Fruit fly (Drosophila melanogaster): ENCODE measurements around the gene mRNA-cap.
A peak's percentile ranks its signal among the peaks of the same experiment; 100 is the strongest.

The mRNA-cap gene

DNA sequence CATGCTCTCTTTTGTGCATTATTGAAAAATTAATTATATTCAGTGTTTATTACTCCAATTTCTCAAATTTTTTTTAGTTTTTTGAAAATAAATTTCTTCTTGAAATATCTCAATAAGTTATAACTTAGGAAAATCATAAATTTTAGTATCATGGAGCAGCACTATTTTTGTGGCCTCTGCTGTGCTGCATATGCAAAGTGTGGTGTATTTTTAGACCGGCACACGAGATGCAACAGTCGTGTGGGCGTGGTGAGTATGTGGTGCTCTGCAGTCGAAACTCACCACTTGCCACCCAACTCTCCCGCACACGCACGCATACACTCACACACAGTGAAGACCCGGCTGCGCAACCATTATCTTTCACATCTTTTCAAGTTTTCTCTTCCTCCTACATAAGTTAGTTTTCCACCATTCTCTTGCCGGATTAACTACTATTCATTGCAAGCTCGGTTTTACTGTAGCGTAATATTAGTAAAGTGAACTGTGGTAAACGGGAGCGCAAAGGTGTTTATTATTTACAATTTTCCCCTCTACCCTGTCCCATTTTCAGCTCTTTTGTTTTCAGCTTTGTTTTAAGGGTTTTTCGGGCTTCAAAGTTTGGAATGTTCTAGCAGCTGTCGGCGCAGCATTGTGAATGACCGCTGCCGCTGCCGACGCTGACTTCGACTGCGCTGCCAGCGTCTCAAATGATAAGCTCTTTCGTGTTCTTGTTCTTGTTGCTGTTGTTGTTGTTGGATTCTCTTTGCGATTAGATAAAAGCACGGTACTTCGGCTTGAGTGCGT, 34.0 kb downstream of the mRNA-cap start (continued):
- peak; percentile 65 for TF ChIP-seq CG13424 (tag; optimal IDR thresholded peaks at IDR 0.05)
- TF ChIP-seq PHDP (tag; optimal IDR thresholded peaks at IDR 0.05) = peak; percentile 63
- peak; percentile 20 for TF ChIP-seq stwl (tag; optimal IDR thresholded peaks at IDR 0.05)
- TF ChIP-seq Awh (GFP tag; IDR thresholded peaks at IDR 0.05) = no peak; the same call in 1 of the 2 replicates
- peak; percentile 0 for TF ChIP-seq YL-1 (GFP tag; optimal IDR thresholded peaks at IDR 0.05)
- TF ChIP-seq lbe (GFP tag; optimal IDR thresholded peaks at IDR 0.05) = no peak
- no peak; the same call in 1 of the 2 replicates for TF ChIP-seq CG13287 (GFP tag; IDR thresholded peaks at IDR 0.05; ENCODE audit: partially characterized antibody)
- no peak for TF ChIP-seq sna (GFP tag; IDR thresholded peaks at IDR 0.05; ENCODE audit: partially characterized antibody)
- TF ChIP-seq CG4328 (GFP tag; optimal IDR thresholded peaks at IDR 0.05) = peak; percentile 50
- TF ChIP-seq Sox100B (GFP tag; optimal IDR thresholded peaks at IDR 0.05) = peak; percentile 78
- no peak for TF ChIP-seq CG4617 (GFP tag; optimal IDR thresholded peaks at IDR 0.05; ENCODE audit: borderline replicate concordance)
- no peak for TF ChIP-seq corto (GFP tag; optimal IDR thresholded peaks at IDR 0.05)
- TF ChIP-seq CG8089 (GFP tag; optimal IDR thresholded peaks at IDR 0.05) = peak; percentile 39
- TF ChIP-seq Ets97D (GFP tag; optimal IDR thresholded peaks at IDR 0.05) = no peak
- TF ChIP-seq CG7556 (GFP tag; optimal IDR thresholded peaks at IDR 0.05) = peak; percentile 64
- TF ChIP-seq ATbp (GFP tag; optimal IDR thresholded peaks at IDR 0.05) = peak; percentile 68
- no peak for TF ChIP-seq mld (GFP tag; IDR thresholded peaks at IDR 0.05; ENCODE audit: partially characterized antibody)
- TF ChIP-seq Atf3 (GFP tag; optimal IDR thresholded peaks at IDR 0.05) = no peak
- no peak for TF ChIP-seq Poxn (GFP tag; IDR thresholded peaks at IDR 0.05)
- TF ChIP-seq CG2678 (tag; optimal IDR thresholded peaks at IDR 0.05) = peak; percentile 76
- TF ChIP-seq CG6689 (GFP tag; IDR thresholded peaks at IDR 0.05) = peak; percentile 55
- no peak for TF ChIP-seq NC2α (GFP tag; optimal IDR thresholded peaks at IDR 0.05)
- peak; percentile 73 for TF ChIP-seq CG9727 (GFP tag; optimal IDR thresholded peaks at IDR 0.05)
- peak; percentile 41 for TF ChIP-seq CG17802 (tag; optimal IDR thresholded peaks at IDR 0.05)
- 0 out of 2 replicates have a peak, but pooled peaks have one; percentile 21 for TF ChIP-seq esg (GFP tag; conservative IDR thresholded peaks at IDR 0.05)
- TF ChIP-seq D19A (tag; optimal IDR thresholded peaks at IDR 0.05) = peak; percentile 72
- TF ChIP-seq bowl (GFP tag; IDR thresholded peaks at IDR 0.05) = no peak
- TF ChIP-seq CG12071 (GFP tag; optimal IDR thresholded peaks at IDR 0.05) = no peak
- TF ChIP-seq nerfin-2 (GFP tag; IDR thresholded peaks at IDR 0.05; ENCODE audit: partially characterized antibody) = no peak
- TF ChIP-seq oc (tag; optimal IDR thresholded peaks at IDR 0.05) = no peak
- no peak for TF ChIP-seq CG17568 (GFP tag; optimal IDR thresholded peaks at IDR 0.05)
- no peak for TF ChIP-seq Tbp (GFP tag; optimal IDR thresholded peaks at IDR 0.05)
- TF ChIP-seq inv (GFP tag; IDR thresholded peaks at IDR 0.05; ENCODE audit: partially characterized antibody) = no peak
- no peak for TF ChIP-seq kay (GFP tag; optimal IDR thresholded peaks at IDR 0.05)
- no peak for TF ChIP-seq fd64A (GFP tag; optimal IDR thresholded peaks at IDR 0.05)
- no peak for TF ChIP-seq slou (GFP tag; optimal IDR thresholded peaks at IDR 0.05)
- peak; percentile 71 for TF ChIP-seq dmrt11E (tag; optimal IDR thresholded peaks at IDR 0.05)
- TF ChIP-seq gt (GFP tag; IDR thresholded peaks at IDR 0.05) = no peak
- TF ChIP-seq CkIIα-i1 (GFP tag; IDR thresholded peaks at IDR 0.05) = no peak
- no peak for TF ChIP-seq shn (GFP tag; optimal IDR thresholded peaks at IDR 0.05)
- no peak for TF ChIP-seq CG16813 (GFP tag; IDR thresholded peaks at IDR 0.05; ENCODE audit: partially characterized antibody)
- no peak for TF ChIP-seq hb (GFP tag; IDR thresholded peaks at IDR 0.05; ENCODE audit: partially characterized antibody)
- TF ChIP-seq CG32532 (GFP tag; IDR thresholded peaks at IDR 0.05) = no peak
- no peak for TF ChIP-seq CG1647 (GFP tag; optimal IDR thresholded peaks at IDR 0.05)
- no peak for TF ChIP-seq emc (GFP tag; optimal IDR thresholded peaks at IDR 0.05)
- TF ChIP-seq toy (GFP tag; IDR thresholded peaks at IDR 0.05) = no peak
- peak; percentile 1 for TF ChIP-seq tio (GFP tag; optimal IDR thresholded peaks at IDR 0.05)
- no peak for TF ChIP-seq lov (optimal IDR thresholded peaks at IDR 0.05)
- 0 out of 3 replicates have a peak, but pooled peaks have one; percentile 23 for TF ChIP-seq lov (GFP tag; IDR thresholded peaks at IDR 0.05)
